Fruit fly (Drosophila melanogaster): Measurements from ENCODE around the gene EMC1.

Gene EMC1

dm6 chr3R:7920196-7920595 lies 13.0 kb upstream of the EMC1 start, which contains the start of the genes CG10445 and lds (continued):
- peak; percentile 32; the same call in 1 of the 2 replicates for TF ChIP-seq CG42726 (GFP tag; IDR thresholded peaks at IDR 0.05; ENCODE audit: partially characterized antibody)
- TF ChIP-seq CG9609 (GFP tag; optimal IDR thresholded peaks at IDR 0.05): peak; percentile 13
- TF ChIP-seq CG30020 (tag; optimal IDR thresholded peaks at IDR 0.05): peak; percentile 87
- TF ChIP-seq CG7963 (GFP tag; IDR thresholded peaks at IDR 0.05; ENCODE audit: partially characterized antibody): peak; percentile 92
- TF ChIP-seq CG13287 (GFP tag; IDR thresholded peaks at IDR 0.05; ENCODE audit: partially characterized antibody): peak; percentile 93
- no peak for TF ChIP-seq pnt (GFP tag; optimal IDR thresholded peaks at IDR 0.05)
- TF ChIP-seq slbo (GFP tag; IDR thresholded peaks at IDR 0.05): peak; percentile 46; the same call in 1 of the 2 replicates
- no peak for TF ChIP-seq CG9215 (GFP tag; IDR thresholded peaks at IDR 0.05)
- TF ChIP-seq amos (GFP tag; IDR thresholded peaks at IDR 0.05; ENCODE audit: partially characterized antibody): peak; percentile 84
- TF ChIP-seq hb (GFP tag; IDR thresholded peaks at IDR 0.05; ENCODE audit: partially characterized antibody): peak; percentile 95
- TF ChIP-seq inv (GFP tag; IDR thresholded peaks at IDR 0.05; ENCODE audit: partially characterized antibody): peak; percentile 73
- TF ChIP-seq bbx (GFP tag; IDR thresholded peaks at IDR 0.05; ENCODE audit: partially characterized antibody): peak; percentile 91
- peak; percentile 75 for TF ChIP-seq CG3995 (GFP tag; optimal IDR thresholded peaks at IDR 0.05)
- TF ChIP-seq CG16813 (GFP tag; IDR thresholded peaks at IDR 0.05; ENCODE audit: partially characterized antibody): peak; percentile 88
- TF ChIP-seq Gug (GFP tag; IDR thresholded peaks at IDR 0.05): peak; percentile 48; the same call in 1 of the 4 replicates
- TF ChIP-seq knrl (GFP tag; IDR thresholded peaks at IDR 0.05; ENCODE audit: partially characterized antibody): peak; percentile 89
- TF ChIP-seq Camta (GFP tag; optimal IDR thresholded peaks at IDR 0.05): peak; percentile 4
- TF ChIP-seq CG15514 (GFP tag; optimal IDR thresholded peaks at IDR 0.05): peak; percentile 57
- TF ChIP-seq CG17186 (GFP tag; optimal IDR thresholded peaks at IDR 0.05): peak; percentile 79
- TF ChIP-seq E2f2 (GFP tag; IDR thresholded peaks at IDR 0.05): peak; percentile 94
- TF ChIP-seq B-H2 (GFP tag; optimal IDR thresholded peaks at IDR 0.05): no peak
- no peak for TF ChIP-seq Trl (optimal IDR thresholded peaks at IDR 0.05)
- peak; percentile 5 for TF ChIP-seq Trl (GFP tag; optimal IDR thresholded peaks at IDR 0.05)
- peak; percentile 98 for TF ChIP-seq CG7357 (GFP tag; IDR thresholded peaks at IDR 0.05)
- TF ChIP-seq Opbp (GFP tag; IDR thresholded peaks at IDR 0.05; ENCODE audit: partially characterized antibody): peak; percentile 91
- TF ChIP-seq Ets97D (GFP tag; optimal IDR thresholded peaks at IDR 0.05): peak; percentile 67
- peak; percentile 67 for TF ChIP-seq jumu (GFP tag; optimal IDR thresholded peaks at IDR 0.05)
- no peak for TF ChIP-seq CG3163 (GFP tag; optimal IDR thresholded peaks at IDR 0.05)
- TF ChIP-seq Bgb (GFP tag; IDR thresholded peaks at IDR 0.05; ENCODE audit: partially characterized antibody): peak; percentile 90
- peak; percentile 13 for TF ChIP-seq tin (GFP tag; optimal IDR thresholded peaks at IDR 0.05)
- no peak for TF ChIP-seq bowl (GFP tag; IDR thresholded peaks at IDR 0.05)
- peak; percentile 87 for TF ChIP-seq Dll (GFP tag; IDR thresholded peaks at IDR 0.05; ENCODE audit: partially characterized antibody)
- peak; percentile 90 for TF ChIP-seq MBD-R2 (GFP tag; IDR thresholded peaks at IDR 0.05)
- TF ChIP-seq CTCF (GFP tag; optimal IDR thresholded peaks at IDR 0.05): peak; percentile 33
- no peak for TF ChIP-seq repo (GFP tag; optimal IDR thresholded peaks at IDR 0.05)
- TF ChIP-seq sna (GFP tag; IDR thresholded peaks at IDR 0.05; ENCODE audit: partially characterized antibody): peak; percentile 90
- peak; percentile 11 for TF ChIP-seq chn (GFP tag; optimal IDR thresholded peaks at IDR 0.05)
- peak; percentile 76 for TF ChIP-seq row (GFP tag; IDR thresholded peaks at IDR 0.05)
- 0 out of 2 replicates have a peak, but pooled peaks have one; percentile 11 for TF ChIP-seq Xrp1 (GFP tag; IDR thresholded peaks at IDR 0.05)
- no peak for TF ChIP-seq Med (GFP tag)
- peak; percentile 68; the same call in 1 of the 4 replicates for TF ChIP-seq chinmo (GFP tag; IDR thresholded peaks at IDR 0.05; ENCODE audit: partially characterized antibody)
- TF ChIP-seq corto (GFP tag; optimal IDR thresholded peaks at IDR 0.05): no peak
- no peak for TF ChIP-seq dmrt11E (tag; optimal IDR thresholded peaks at IDR 0.05)
- TF ChIP-seq MESR4 (GFP tag; optimal IDR thresholded peaks at IDR 0.05): peak; percentile 47
- peak; percentile 90 for TF ChIP-seq stwl (tag; optimal IDR thresholded peaks at IDR 0.05)
- TF ChIP-seq Xbp1 (GFP tag; optimal IDR thresholded peaks at IDR 0.05): peak; percentile 32
- TF ChIP-seq ssp (GFP tag; IDR thresholded peaks at IDR 0.05): peak; percentile 96
- TF ChIP-seq prd (optimal IDR thresholded peaks at IDR 0.05): no peak
- TF ChIP-seq prd (GFP tag; IDR thresholded peaks at IDR 0.05): peak; percentile 56; the same call in 2 of the 3 replicates
- peak; percentile 15 for TF ChIP-seq zfh2 (GFP tag; optimal IDR thresholded peaks at IDR 0.05)
- peak; percentile 22; the same call in 1 of the 2 replicates for TF ChIP-seq sob (GFP tag; IDR thresholded peaks at IDR 0.05)

Data from whole organism, embryonic.